Worm (Caenorhabditis elegans) whole organism, L4 larva: Measurements from ENCODE around the gene clec-206.
A peak's percentile ranks its signal among the peaks of the same experiment; 100 is the strongest.

Experiments
- aly-2 ChIP-seq: sonication (generic microtip); optimal IDR thresholded peaks from 2 replicates; lab custom pipeline; 2018; ENCODE audit warnings: missing biosample characterization, missing genetic modification characterization
- ama-1 ChIP-seq: fragments of 150-350 bp; optimal IDR thresholded peaks from 2 replicates; lab custom pipeline; 2014; ENCODE audit warnings: inconsistent platforms, mixed read lengths
- ces-1 ChIP-seq: fragments of 150-350 bp; sonication (generic microtip); optimal IDR thresholded peaks from 4 replicates; lab custom pipeline; 2014; ENCODE audit warnings: missing biosample characterization, missing genetic modification reagents, missing genetic modification characterization
- lin-38 ChIP-seq: fragments of 200-800 bp; sonication (Bioruptor generic); IDR thresholded peaks from 2 replicates; pipeline ENCODE4 v1.3.6; 2022; ENCODE audit warnings: missing genetic modification reagents, missing genetic modification characterization, missing compliant biosample characterization
- nhr-11 ChIP-seq: fragments of 150-350 bp; optimal IDR thresholded peaks from 2 replicates; lab custom pipeline; 2014; ENCODE audit warnings: missing biosample characterization, missing genetic modification characterization
- unc-62 ChIP-seq, 3 experiments: fragments of 150-350 bp in 1 of 3; sonication (generic microtip); optimal IDR thresholded peaks in 2 of 3; peaks in 1 of 3; 1 replicate in 1 of 3; 2 replicates in 2 of 3; lab custom pipeline; 2014 to 2017; ENCODE audit warnings: missing biosample characterization in 3 of 3, missing genetic modification characterization in 3 of 3, missing genetic modification reagents in 3 of 3, missing genotype in 1 of 3
- zag-1 ChIP-seq: fragments of 150-350 bp; optimal IDR thresholded peaks from 2 replicates; lab custom pipeline; 2014; ENCODE audit warnings: missing biosample characterization, missing genetic modification characterization

DNA sequence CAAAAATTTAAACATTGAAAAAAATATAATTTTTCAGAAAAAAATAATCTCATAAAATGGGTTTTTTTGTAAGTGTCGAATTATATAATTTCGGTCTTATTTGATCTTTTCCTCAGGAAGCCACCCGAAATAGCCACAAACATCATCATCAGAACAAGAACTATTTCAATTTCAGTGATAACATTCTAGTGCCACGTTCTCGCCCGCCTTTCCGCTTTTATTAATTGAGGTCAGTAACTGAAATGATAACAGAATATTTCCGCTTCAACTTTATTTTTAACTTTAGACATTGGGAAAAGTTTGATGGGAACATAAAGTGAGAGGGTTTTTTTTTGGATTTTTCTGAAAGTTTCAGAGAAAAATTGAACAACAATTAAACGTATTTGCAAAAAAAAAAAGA is 14.9 kb downstream of the clec-206 start:
- TF ChIP-seq zag-1 (tag; lab: Kevin White, UChicago) (no peak), lin-38 (no peak), ama-1 (lab: Kevin White, UChicago) (no peak), unc-62 (GFP tag; optimal IDR thresholded peaks at IDR 0.05 in 1 of 2; lab: Kevin White, UChicago) (peak in 1 of 2 experiments; percentile 30), unc-62 (tag; optimal IDR thresholded peaks at IDR 0.05; lab: Kevin White, UChicago) (no peak), ces-1 (no peak), nhr-11 (tag; lab: Kevin White, UChicago) (no peak), aly-2 (no peak)
